Worm (Caenorhabditis elegans) whole organism, young adult: Measurements from ENCODE around the gene gpr-2.

Experiments
- cebp-1 ChIP-seq, 2 experiments: fragments of 200-800 bp in 1 of 2; sonication (Bioruptor generic) in 1 of 2; sonication (generic microtip) in 1 of 2; IDR thresholded peaks in 1 of 2; optimal IDR thresholded peaks in 1 of 2; 2 replicates each; pipeline versions ENCODE4 v1.3.6 to Lab custom; 2017 to 2022; ENCODE audit warnings: missing compliant biosample characterization in 2 of 2, missing genetic modification characterization in 2 of 2, mild to moderate bottlenecking in 1 of 2, missing genetic modification reagents in 1 of 2, moderate library complexity in 1 of 2
- ceh-58 ChIP-seq: fragments of 200-800 bp; sonication (Bioruptor generic); IDR thresholded peaks from 2 replicates; pipeline ENCODE4 v1.3.6; 2022; ENCODE audit warnings: missing genetic modification characterization, missing compliant biosample characterization
- ekl-4 ChIP-seq: fragments of 200-800 bp; sonication (Bioruptor generic); IDR thresholded peaks from 2 replicates; pipeline ENCODE4 v1.3.6; 2022; ENCODE audit warnings: missing genetic modification reagents, missing genetic modification characterization, missing compliant biosample characterization
- ets-4 ChIP-seq: fragments of 200-800 bp; sonication (Bioruptor generic); optimal IDR thresholded peaks from 2 replicates; lab custom pipeline; 2018; ENCODE audit warnings: mild to moderate bottlenecking, missing genetic modification characterization, missing compliant biosample characterization
- let-607 ChIP-seq, 2 experiments: fragments of 200-800 bp in 1 of 2; sonication (Bioruptor generic) in 1 of 2; sonication (generic microtip) in 1 of 2; optimal IDR thresholded peaks; 2 replicates each; lab custom pipeline; 2016 to 2018; ENCODE audit warnings: mild to moderate bottlenecking in 2 of 2, missing compliant biosample characterization in 2 of 2, missing genetic modification characterization in 2 of 2, moderate library complexity in 2 of 2, missing genotype in 1 of 2

- TF ChIP-seq ceh-58 (GFP tag; lab: Robert Waterston, UW) (no peak), let-607 (tag; optimal IDR thresholded peaks at IDR 0.05; lab: Kevin White, UChicago) (no peak), ekl-4 (no peak), ets-4 (GFP tag; lab: Kevin White, UChicago) (no peak), cebp-1 (GFP tag; IDR thresholded peaks at IDR 0.05; lab: Robert Waterston, UW) (no peak), cebp-1 (tag; optimal IDR thresholded peaks at IDR 0.05; lab: Kevin White, UChicago) (no peak)
These were observed 19.2 kb downstream of the gpr-2 start for ce11 chrIII:9373779-9374178.
